Fruit fly (Drosophila melanogaster) whole organism, embryonic: ENCODE data around the gene gish.
A peak's percentile ranks its signal among the peaks of the same experiment; 100 is the strongest.

Source experiments
- CG10959 ChIP-seq: fragments of 200-800 bp; sonication (Bioruptor generic); IDR thresholded peaks from 2 replicates; pipeline ENCODE4 v1.3.6; 2022; ENCODE audit warnings: missing biosample characterization, missing genetic modification characterization
- CG11093 ChIP-seq: fragments of 200-800 bp; sonication (Bioruptor generic); IDR thresholded peaks from 3 replicates; pipeline ENCODE4 v1.3.6; 2022; ENCODE audit warnings: missing biosample characterization, missing genetic modification characterization
- CG11695 ChIP-seq: fragments of 200-800 bp; sonication (Bioruptor generic); IDR thresholded peaks from 3 replicates; pipeline ENCODE4 v1.3.6; 2022; ENCODE audit warnings: missing biosample characterization, missing genetic modification characterization
- CG12071 ChIP-seq: fragments of 200-800 bp; sonication (Bioruptor generic); optimal IDR thresholded peaks from 3 replicates; lab custom pipeline; 2018; ENCODE audit warnings: missing biosample characterization, mild to moderate bottlenecking, missing genetic modification characterization
- CG12659 ChIP-seq: fragments of 200-800 bp; sonication (Bioruptor generic); optimal IDR thresholded peaks from 3 replicates; lab custom pipeline; 2017; ENCODE audit warnings: mild to moderate bottlenecking, missing biosample characterization, missing genetic modification reagents, missing genetic modification characterization
- CG14965 ChIP-seq: fragments of 200-800 bp; sonication (Bioruptor generic); optimal IDR thresholded peaks from 2 replicates; lab custom pipeline; 2016; ENCODE audit warnings: missing biosample characterization, missing genetic modification characterization, borderline replicate concordance
- CG17359 ChIP-seq: fragments of 200-800 bp; sonication (Bioruptor generic); optimal IDR thresholded peaks from 3 replicates; lab custom pipeline; 2018; ENCODE audit warnings: missing biosample characterization, mild to moderate bottlenecking, missing genetic modification characterization, moderate library complexity
- CG17361 ChIP-seq: fragments of 200-800 bp; sonication (Bioruptor generic); IDR thresholded peaks from 3 replicates; pipeline ENCODE4 v1.3.6; 2022; ENCODE audit warnings: missing biosample characterization, missing genetic modification characterization
- CG17829 ChIP-seq: fragments of 200-800 bp; optimal IDR thresholded peaks from 2 replicates; lab custom pipeline; 2019; ENCODE audit warnings: missing biosample characterization, mild to moderate bottlenecking, missing genetic modification characterization, moderate library complexity
- CG2875 ChIP-seq: fragments of 200-800 bp; sonication (Bioruptor generic); optimal IDR thresholded peaks from 2 replicates; lab custom pipeline; 2017; ENCODE audit warnings: missing biosample characterization, mild to moderate bottlenecking, missing genetic modification characterization, missing genetic modification reagents
- CG3847 ChIP-seq: fragments of 200-800 bp; sonication (Bioruptor generic); IDR thresholded peaks from 2 replicates; pipeline ENCODE4 v1.3.6; 2022; ENCODE audit warnings: missing biosample characterization, missing genetic modification characterization
- CG3995 ChIP-seq: fragments of 200-800 bp; sonication (Bioruptor generic); optimal IDR thresholded peaks from 3 replicates; lab custom pipeline; 2016; ENCODE audit warnings: missing biosample characterization, missing genetic modification characterization
- CG4328 ChIP-seq: fragments of 200-800 bp; sonication (Bioruptor generic); optimal IDR thresholded peaks from 3 replicates; lab custom pipeline; 2017; ENCODE audit warnings: missing biosample characterization, missing genetic modification reagents, missing genetic modification characterization
- CG6175 ChIP-seq: fragments of 200-800 bp; sonication (Bioruptor generic); IDR thresholded peaks from 3 replicates; pipeline ENCODE4 v1.3.6; 2022; ENCODE audit warnings: missing biosample characterization, missing genetic modification characterization
- CG7357 ChIP-seq: fragments of 200-800 bp; sonication (Bioruptor generic); IDR thresholded peaks from 3 replicates; pipeline ENCODE4 v1.3.6; 2022; ENCODE audit warnings: missing biosample characterization, missing genetic modification characterization
- CG8290 ChIP-seq, 3 experiments: fragments of 200-800 bp; sonication (Bioruptor generic); optimal IDR thresholded peaks; 2 replicates each; lab custom pipeline; 2016 to 2019; ENCODE audit warnings: missing biosample characterization in 3 of 3, missing genetic modification characterization in 3 of 3, mild to moderate bottlenecking in 2 of 3, moderate library complexity in 1 of 3
- CG9215 ChIP-seq: fragments of 200-800 bp; sonication (Bioruptor generic); IDR thresholded peaks from 2 replicates; pipeline ENCODE4 v1.3.6; 2022; ENCODE audit warnings: missing biosample characterization, missing genetic modification characterization
- CTCF ChIP-seq: fragments of 200-800 bp; sonication (Bioruptor generic); optimal IDR thresholded peaks from 2 replicates; lab custom pipeline; 2017; ENCODE audit warnings: missing biosample characterization, mild to moderate bottlenecking, missing genetic modification characterization, moderate library complexity
- Camta ChIP-seq: fragments of 200-800 bp; sonication (Bioruptor generic); optimal IDR thresholded peaks from 2 replicates; lab custom pipeline; 2016; ENCODE audit warnings: missing biosample characterization, missing genetic modification characterization
- Chrac-16 ChIP-seq: fragments of 200-800 bp; sonication (Bioruptor generic); optimal IDR thresholded peaks from 3 replicates; lab custom pipeline; 2016; ENCODE audit warnings: missing biosample characterization, missing genetic modification characterization
- Dll ChIP-seq: fragments of 200-800 bp; sonication (Bioruptor generic); IDR thresholded peaks from 4 replicates; pipeline ENCODE4 v1.3.6; 2022; ENCODE audit warnings: missing biosample characterization, missing genetic modification characterization; ENCODE audit not compliant: partially characterized antibody
- HLH54F ChIP-seq: fragments of 200-800 bp; sonication (Bioruptor generic); optimal IDR thresholded peaks from 3 replicates; lab custom pipeline; 2016; ENCODE audit warnings: missing biosample characterization, missing genetic modification characterization
- HLHmδ ChIP-seq: fragments of 200-800 bp; sonication (Bioruptor generic); optimal IDR thresholded peaks from 2 replicates; lab custom pipeline; 2018; ENCODE audit warnings: missing biosample characterization, mild to moderate bottlenecking, missing genetic modification characterization, moderate library complexity
- Jarid2 ChIP-seq: fragments of 200-800 bp; sonication (Bioruptor generic); optimal IDR thresholded peaks from 3 replicates; lab custom pipeline; 2017; ENCODE audit warnings: mild to moderate bottlenecking, missing biosample characterization, missing genetic modification reagents, missing genetic modification characterization
- Lim3 ChIP-seq: fragments of 200-800 bp; sonication (Bioruptor generic); IDR thresholded peaks from 2 replicates; pipeline ENCODE4 v1.3.6; 2022; ENCODE audit warnings: missing biosample characterization, missing genetic modification characterization
- Neu2 ChIP-seq: fragments of 200-800 bp; sonication (Bioruptor generic); optimal IDR thresholded peaks from 3 replicates; lab custom pipeline; 2016; ENCODE audit warnings: missing biosample characterization, missing genetic modification characterization, borderline replicate concordance
- Sox100B ChIP-seq: fragments of 200-800 bp; sonication (Bioruptor generic); optimal IDR thresholded peaks from 3 replicates; lab custom pipeline; 2018; ENCODE audit warnings: missing biosample characterization, mild to moderate bottlenecking, missing genetic modification characterization
- bab2 ChIP-seq: fragments of 200-800 bp; sonication (Bioruptor generic); optimal IDR thresholded peaks from 2 replicates; lab custom pipeline; 2016; ENCODE audit warnings: missing biosample characterization, missing genetic modification characterization
- bcd ChIP-seq: fragments of 200-800 bp; sonication (Bioruptor generic); optimal IDR thresholded peaks from 2 replicates; lab custom pipeline; 2017; ENCODE audit warnings: missing biosample characterization, mild to moderate bottlenecking, missing genetic modification characterization
- chif ChIP-seq, 2 experiments: fragments of 200-800 bp; sonication (Bioruptor generic); optimal IDR thresholded peaks; 3 replicates each; lab custom pipeline; 2016; ENCODE audit warnings: missing biosample characterization in 2 of 2, missing genetic modification characterization in 2 of 2
- dati ChIP-seq: fragments of 200-800 bp; sonication (Bioruptor generic); IDR thresholded peaks from 2 replicates; pipeline ENCODE4 v1.3.6; 2022; ENCODE audit warnings: missing biosample characterization, missing genetic modification characterization
- fd96Cb ChIP-seq: fragments of 200-800 bp; sonication (Bioruptor generic); optimal IDR thresholded peaks from 2 replicates; lab custom pipeline; 2018; ENCODE audit warnings: missing biosample characterization, mild to moderate bottlenecking, missing genetic modification characterization, moderate library complexity
- ftz-f1 ChIP-seq: fragments of 200-800 bp; sonication (Bioruptor generic); optimal IDR thresholded peaks from 2 replicates; lab custom pipeline; 2016; ENCODE audit warnings: missing biosample characterization, missing genetic modification characterization
- fu2 ChIP-seq: fragments of 200-800 bp; sonication (Bioruptor generic); optimal IDR thresholded peaks from 2 replicates; lab custom pipeline; 2016; ENCODE audit warnings: missing biosample characterization, missing genetic modification characterization
- hb ChIP-seq: fragments of 200-800 bp; sonication (Bioruptor generic); IDR thresholded peaks from 3 replicates; pipeline ENCODE4 v1.3.6; 2022; ENCODE audit warnings: missing biosample characterization, missing genetic modification characterization; ENCODE audit not compliant: partially characterized antibody
- hkb ChIP-seq, 2 experiments: fragments of 200-800 bp in 1 of 2; fragments of >200 bp in 1 of 2; sonication (Bioruptor generic) in 1 of 2; IDR thresholded peaks in 1 of 2; optimal IDR thresholded peaks in 1 of 2; 2 replicates each; pipeline versions ENCODE4 v1.3.6 to Lab custom; 2017 to 2022; ENCODE audit warnings: missing biosample characterization in 1 of 2, missing genetic modification characterization in 1 of 2
- hth ChIP-seq: fragments of >200 bp; optimal IDR thresholded peaks from 2 replicates; lab custom pipeline; 2017; ENCODE audit warnings: inconsistent platforms
- lola ChIP-seq, 3 experiments: fragments of >200 bp in 2 of 3; fragments of 200-800 bp in 1 of 3; sonication (Bioruptor generic) in 1 of 3; optimal IDR thresholded peaks; 2 replicates each; lab custom pipeline; 2017 to 2019; ENCODE audit warnings: missing biosample characterization in 3 of 3, missing genetic modification characterization in 3 of 3, mild to moderate bottlenecking in 1 of 3, moderate library complexity in 1 of 3
- maf-S ChIP-seq: fragments of 200-800 bp; sonication (Bioruptor generic); optimal IDR thresholded peaks from 2 replicates; lab custom pipeline; 2016; ENCODE audit warnings: missing biosample characterization, missing genetic modification characterization
- odd ChIP-seq: fragments of 200-800 bp; sonication (Bioruptor generic); optimal IDR thresholded peaks from 2 replicates; lab custom pipeline; 2017; ENCODE audit warnings: missing biosample characterization, mild to moderate bottlenecking, missing genetic modification characterization
- p53 ChIP-seq: fragments of 200-800 bp; sonication (Bioruptor generic); optimal IDR thresholded peaks from 2 replicates; lab custom pipeline; 2016; ENCODE audit warnings: missing biosample characterization, missing genetic modification characterization
- peb ChIP-seq: fragments of 200-800 bp; sonication (Bioruptor generic); IDR thresholded peaks from 2 replicates; pipeline ENCODE4 v1.3.6; 2022; ENCODE audit warnings: missing biosample characterization, missing genetic modification characterization
- schlank ChIP-seq: fragments of 200-800 bp; sonication (Bioruptor generic); optimal IDR thresholded peaks from 2 replicates; lab custom pipeline; 2018; ENCODE audit warnings: missing biosample characterization, mild to moderate bottlenecking, missing genetic modification characterization
- so ChIP-seq: fragments of 200-800 bp; sonication (Bioruptor generic); IDR thresholded peaks from 3 replicates; pipeline ENCODE4 v1.3.6; 2022; ENCODE audit warnings: missing biosample characterization, missing genetic modification characterization
- tgo ChIP-seq: fragments of 200-800 bp; sonication (Bioruptor generic); IDR thresholded peaks from 3 replicates; pipeline ENCODE4 v1.3.6; 2022; ENCODE audit warnings: missing biosample characterization, missing genetic modification characterization
- tna ChIP-seq: fragments of 200-800 bp; sonication (Bioruptor generic); IDR thresholded peaks from 2 replicates; pipeline ENCODE4 v1.3.6; 2022; ENCODE audit warnings: missing biosample characterization, missing genetic modification characterization; ENCODE audit not compliant: partially characterized antibody
- unpg ChIP-seq: fragments of 200-800 bp; sonication (Bioruptor generic); optimal IDR thresholded peaks from 3 replicates; lab custom pipeline; 2018; ENCODE audit warnings: missing biosample characterization, mild to moderate bottlenecking, missing genetic modification characterization, moderate library complexity
- wor ChIP-seq: fragments of 200-800 bp; sonication (Bioruptor generic); IDR thresholded peaks from 2 replicates; pipeline ENCODE4 v1.3.6; 2022; ENCODE audit warnings: missing biosample characterization, missing genetic modification characterization

gish gene

DNA sequence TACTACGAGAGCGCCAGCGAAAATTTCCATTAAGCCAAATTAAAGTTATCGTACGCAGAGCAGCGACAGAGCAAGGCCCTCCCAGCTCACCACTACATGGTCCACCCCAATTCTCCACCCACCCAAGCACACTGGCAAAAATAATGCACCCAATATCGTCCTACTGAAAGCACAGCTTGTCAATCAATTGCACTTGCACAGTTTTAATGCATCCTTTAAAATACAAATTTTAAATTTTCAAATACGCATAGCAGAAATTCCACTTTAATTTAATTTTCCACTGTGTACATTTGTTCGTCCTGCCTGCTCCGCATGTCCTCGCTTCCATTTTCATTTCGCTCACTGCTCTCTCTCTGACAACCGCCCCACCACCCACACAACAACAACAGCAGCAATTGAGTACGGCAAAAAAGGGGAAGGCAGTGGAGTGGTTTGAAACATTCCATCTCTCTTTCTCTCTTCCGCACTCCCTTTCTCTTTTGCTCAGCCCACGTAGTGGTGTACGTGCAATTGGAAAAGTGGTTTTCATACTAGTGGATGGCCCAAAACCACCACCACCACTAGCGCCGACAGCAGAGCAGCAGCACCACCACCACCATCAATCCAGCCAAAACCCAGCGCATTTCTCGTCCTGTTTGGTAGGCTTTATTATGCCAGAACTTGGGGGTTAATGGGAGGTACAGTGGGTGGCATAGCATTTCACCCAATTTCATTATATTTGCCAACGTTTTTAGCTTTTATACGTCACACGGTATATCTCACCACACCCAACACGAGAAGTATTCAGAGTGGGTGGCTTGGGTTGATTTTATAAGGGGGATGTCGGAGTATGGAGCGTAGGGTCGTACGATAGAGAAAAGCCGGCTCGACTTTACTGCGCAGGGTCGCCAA is 24.4 kb upstream of the gish start (continued):
- TF ChIP-seq dati (no peak), CG17361 (GFP tag; lab: Robert Waterston, UW) (peak; percentile 78), CG12659 (GFP tag; lab: Kevin White, UChicago) (peak; percentile 64), CG10959 (GFP tag; lab: Robert Waterston, UW) (peak; percentile 71), CG3995 (peak; percentile 52), CG3847 (GFP tag; lab: Robert Waterston, UW) (peak; percentile 54), p53 (peak; percentile 70), maf-S (GFP tag; lab: Kevin White, UChicago) (peak; percentile 41), tgo (GFP tag; lab: Robert Waterston, UW) (peak; percentile 66; the same call in 2 of the 3 replicates), CG8290 (GFP tag; optimal IDR thresholded peaks at IDR 0.05; lab: Kevin White, UChicago) (no peak), CG8290 (tag; optimal IDR thresholded peaks at IDR 0.05; lab: Kevin White, UChicago) (peak in 1 of 2 experiments; percentile 33), CG11695 (GFP tag; lab: Robert Waterston, UW) (peak; percentile 85), peb (no peak), Camta (GFP tag; lab: Kevin White, UChicago) (peak; percentile 32), unpg (GFP tag; lab: Kevin White, UChicago) (peak; percentile 56), Chrac-16 (peak; percentile 34), bcd (peak; percentile 84), fu2 (GFP tag; lab: Kevin White, UChicago) (no peak), CG6175 (GFP tag; lab: Robert Waterston, UW) (no peak), lola (GFP tag; optimal IDR thresholded peaks at IDR 0.05; lab: Kevin White, UChicago) (peak in 1 of 3 experiments; percentile 58), Sox100B (GFP tag; lab: Kevin White, UChicago) (peak; percentile 82), CG12071 (peak; percentile 92), hkb (optimal IDR thresholded peaks at IDR 0.05; lab: Kevin White, UChicago) (no peak), hkb (GFP tag; IDR thresholded peaks at IDR 0.05; lab: Robert Waterston, UW) (peak; percentile 89), wor (peak; percentile 41; the same call in 1 of the 2 replicates), so (GFP tag; lab: Robert Waterston, UW) (peak; percentile 52; the same call in 1 of the 3 replicates), Dll (0 out of 4 replicates have a peak, but pooled peaks have one; percentile 10), fd96Cb (tag; lab: Kevin White, UChicago) (peak; percentile 81), HLH54F (GFP tag; lab: Kevin White, UChicago) (peak; percentile 52), Lim3 (GFP tag; lab: Robert Waterston, UW) (no peak), odd (GFP tag; lab: Kevin White, UChicago) (peak; percentile 52), chif (GFP tag; optimal IDR thresholded peaks at IDR 0.05; lab: Kevin White, UChicago) (peak; percentile 58 to 86), CG4328 (GFP tag; lab: Kevin White, UChicago) (peak; percentile 80), CG11093 (GFP tag; lab: Robert Waterston, UW) (peak; percentile 70; the same call in 1 of the 3 replicates), CG17359 (tag; lab: Kevin White, UChicago) (peak; percentile 94), bab2 (GFP tag; lab: Kevin White, UChicago) (no peak), CG2875 (peak; percentile 26), CTCF (GFP tag; lab: Kevin White, UChicago) (peak; percentile 43), CG17829 (peak; percentile 79), hth (lab: Kevin White, UChicago) (no peak), CG7357 (GFP tag; lab: Robert Waterston, UW) (peak; percentile 75; the same call in 1 of the 3 replicates), HLHmδ (GFP tag; lab: Kevin White, UChicago) (no peak), Jarid2 (peak; percentile 56), schlank (tag; lab: Kevin White, UChicago) (no peak), CG9215 (GFP tag; lab: Robert Waterston, UW) (peak; percentile 83), Neu2 (peak; percentile 43), tna (GFP tag; lab: Robert Waterston, UW) (no peak), hb (GFP tag; lab: Robert Waterston, UW) (no peak), ftz-f1 (GFP tag; lab: Kevin White, UChicago) (no peak), CG14965 (peak; percentile 79)
